Fruit fly (Drosophila melanogaster): ENCODE results near the gene Nlp.
A peak's percentile ranks its signal among the peaks of the same experiment; 100 is the strongest.

Nlp gene

DNA sequence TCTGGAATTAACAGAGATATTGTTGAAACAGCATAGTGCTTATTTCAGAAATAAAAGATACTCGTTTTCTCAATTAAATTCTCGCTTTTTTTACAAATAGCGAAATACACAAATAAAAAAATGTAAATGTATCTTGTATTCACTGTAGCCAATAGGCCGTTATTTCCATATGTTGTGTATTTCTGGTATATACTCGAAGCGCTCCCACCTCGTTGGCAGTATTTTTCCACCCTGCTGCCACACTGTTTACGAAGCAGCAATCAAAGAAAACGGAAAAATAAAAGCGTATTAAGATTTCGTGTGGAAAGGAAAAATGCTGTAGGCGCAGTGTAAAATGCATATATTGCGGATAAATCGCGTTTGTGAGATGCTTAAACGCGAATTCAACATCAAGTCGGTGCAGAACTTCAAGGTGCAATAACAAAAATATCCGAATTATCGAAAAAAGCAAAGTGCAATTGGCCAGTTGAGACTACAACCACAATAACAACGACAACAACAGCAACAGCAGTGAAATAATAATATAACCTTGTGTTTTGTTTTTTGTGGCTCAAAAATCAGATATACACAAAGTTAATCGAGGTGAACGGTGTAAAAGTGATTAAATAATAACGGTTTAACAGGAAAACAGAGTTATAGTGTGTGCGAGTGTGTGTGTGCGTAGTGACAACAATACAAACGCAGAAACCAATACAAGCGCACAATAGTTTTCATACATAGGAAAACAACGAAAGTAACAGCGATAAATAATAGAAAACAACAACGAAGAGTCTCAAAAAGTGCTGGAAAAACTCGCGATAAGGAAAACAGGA is 53.7 kb downstream of the Nlp start, which contains the start of gene sima (continued):
- TF ChIP-seq CG2889 (GFP tag; IDR thresholded peaks at IDR 0.05) (no peak), E2f1 (GFP tag; IDR thresholded peaks at IDR 0.05) (peak; percentile 43; the same call in 1 of the 2 replicates), h (optimal IDR thresholded peaks at IDR 0.05) (no peak), CG7357 (GFP tag; IDR thresholded peaks at IDR 0.05) (no peak), ind (GFP tag; optimal IDR thresholded peaks at IDR 0.05) (peak; percentile 17), HLH4C (GFP tag; IDR thresholded peaks at IDR 0.05; ENCODE audit: partially characterized antibody) (no peak), CG32772 (GFP tag; IDR thresholded peaks at IDR 0.05) (no peak), Neu2 (GFP tag; optimal IDR thresholded peaks at IDR 0.05; ENCODE audit: borderline replicate concordance) (no peak), NC2β (GFP tag; optimal IDR thresholded peaks at IDR 0.05) (no peak), CG6175 (GFP tag; IDR thresholded peaks at IDR 0.05) (no peak), PHDP (tag; optimal IDR thresholded peaks at IDR 0.05) (no peak), CG34376 (GFP tag; optimal IDR thresholded peaks at IDR 0.05) (peak; percentile 31), CG3281 (GFP tag; optimal IDR thresholded peaks at IDR 0.05) (no peak), CG10565 (GFP tag; optimal IDR thresholded peaks at IDR 0.05) (no peak), maf-S (GFP tag; optimal IDR thresholded peaks at IDR 0.05) (peak; percentile 55), Six4 (GFP tag; optimal IDR thresholded peaks at IDR 0.05) (no peak), nerfin-1 (tag; optimal IDR thresholded peaks at IDR 0.05) (peak; percentile 16), Pdp1 (GFP tag; optimal IDR thresholded peaks at IDR 0.05) (peak; percentile 16 to 61), Atf-2 (GFP tag; optimal IDR thresholded peaks at IDR 0.05) (no peak), sim (GFP tag; IDR thresholded peaks at IDR 0.05) (no peak), odd (GFP tag; optimal IDR thresholded peaks at IDR 0.05) (no peak), ken (GFP tag; IDR thresholded peaks at IDR 0.05) (no peak), CG8924 (tag; optimal IDR thresholded peaks at IDR 0.05) (peak; percentile 55), Hr51 (GFP tag; optimal IDR thresholded peaks at IDR 0.05) (no peak), CG8359 (GFP tag; optimal IDR thresholded peaks at IDR 0.05; ENCODE audit: borderline replicate concordance) (no peak), insv (GFP tag; optimal IDR thresholded peaks at IDR 0.05) (no peak), CG10209 (GFP tag; optimal IDR thresholded peaks at IDR 0.05) (no peak), fd96Cb (tag; optimal IDR thresholded peaks at IDR 0.05) (no peak), Sry-β (GFP tag; optimal IDR thresholded peaks at IDR 0.05) (peak; percentile 51), CG33557 (GFP tag; optimal IDR thresholded peaks at IDR 0.05) (no peak), dimm (GFP tag; IDR thresholded peaks at IDR 0.05) (no peak), dysf (GFP tag; IDR thresholded peaks at IDR 0.05) (no peak), CG18619 (GFP tag; optimal IDR thresholded peaks at IDR 0.05) (no peak), run (tag; optimal IDR thresholded peaks at IDR 0.05) (no peak), CG14667 (GFP tag; IDR thresholded peaks at IDR 0.05) (no peak; the same call in 1 of the 2 replicates), Bteb2 (GFP tag; optimal IDR thresholded peaks at IDR 0.05) (no peak), Ets65A (GFP tag) (peak; percentile 86), trem (tag; optimal IDR thresholded peaks at IDR 0.05) (peak; percentile 64), pzg (GFP tag; optimal IDR thresholded peaks at IDR 0.05) (peak; percentile 86), nom (GFP tag; optimal IDR thresholded peaks at IDR 0.05) (peak; percentile 63), CG5180 (GFP tag; optimal IDR thresholded peaks at IDR 0.05) (no peak), bigmax (GFP tag; optimal IDR thresholded peaks at IDR 0.05) (no peak), disco-r (GFP tag; optimal IDR thresholded peaks at IDR 0.05) (no peak), hkb (optimal IDR thresholded peaks at IDR 0.05) (no peak), hkb (GFP tag; IDR thresholded peaks at IDR 0.05) (no peak), Doc2 (GFP tag; IDR thresholded peaks at IDR 0.05) (no peak), BEAF-32 (GFP tag; optimal IDR thresholded peaks at IDR 0.05) (peak; percentile 39), Atf6 (GFP tag; IDR thresholded peaks at IDR 0.05) (no peak), CG10147 (GFP tag; optimal IDR thresholded peaks at IDR 0.05) (peak; percentile 28), CG11723 (GFP tag; optimal IDR thresholded peaks at IDR 0.05) (no peak)

Measured in whole organism, embryonic.